Fruit fly (Drosophila melanogaster): ENCODE data around the gene CG15546.

Gene CG15546

DNA sequence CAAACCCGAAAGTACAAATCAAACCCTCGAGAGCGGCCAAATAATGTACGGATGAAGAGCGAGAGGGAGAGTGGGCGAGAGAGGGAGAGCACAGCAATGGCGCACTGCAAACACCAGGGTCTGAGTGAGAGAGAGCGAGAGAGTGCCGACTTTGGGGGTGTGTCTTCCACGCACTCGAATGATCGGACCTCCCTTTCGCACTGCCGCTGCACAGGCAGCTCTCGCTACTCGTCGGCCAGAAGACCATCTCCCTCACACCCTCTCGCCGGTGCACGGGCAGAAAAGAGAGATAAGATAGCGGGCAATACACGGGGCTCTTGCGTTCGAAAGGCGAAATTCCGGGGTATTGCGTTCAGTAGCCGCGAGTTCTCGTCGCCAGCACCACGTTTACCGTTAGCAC is 36.4 kb upstream of the CG15546 start, which contains the start of gene Ptx1 (continued):
- TF ChIP-seq ase (GFP tag; IDR thresholded peaks at IDR 0.05) (no peak), B-H2 (GFP tag; optimal IDR thresholded peaks at IDR 0.05) (no peak), cas (GFP tag; IDR thresholded peaks at IDR 0.05) (no peak), HLH4C (GFP tag; IDR thresholded peaks at IDR 0.05; ENCODE audit: partially characterized antibody) (peak; percentile 53; the same call in 1 of the 3 replicates), CG12744 (GFP tag; optimal IDR thresholded peaks at IDR 0.05) (no peak), Jarid2 (GFP tag; optimal IDR thresholded peaks at IDR 0.05) (peak; percentile 84), al (GFP tag; IDR thresholded peaks at IDR 0.05) (no peak), unc-4 (GFP tag; IDR thresholded peaks at IDR 0.05; ENCODE audit: partially characterized antibody) (peak; percentile 34; the same call in 1 of the 2 replicates), CG17829 (tag; optimal IDR thresholded peaks at IDR 0.05) (peak; percentile 40), chn (GFP tag; optimal IDR thresholded peaks at IDR 0.05) (peak; percentile 46), otp (GFP tag; IDR thresholded peaks at IDR 0.05) (no peak), CG15696 (tag; optimal IDR thresholded peaks at IDR 0.05) (no peak), CG7745 (tag; optimal IDR thresholded peaks at IDR 0.05) (no peak), tup (GFP tag; optimal IDR thresholded peaks at IDR 0.05) (no peak), HmgD (GFP tag; optimal IDR thresholded peaks at IDR 0.05) (peak; percentile 61)

DNA sequence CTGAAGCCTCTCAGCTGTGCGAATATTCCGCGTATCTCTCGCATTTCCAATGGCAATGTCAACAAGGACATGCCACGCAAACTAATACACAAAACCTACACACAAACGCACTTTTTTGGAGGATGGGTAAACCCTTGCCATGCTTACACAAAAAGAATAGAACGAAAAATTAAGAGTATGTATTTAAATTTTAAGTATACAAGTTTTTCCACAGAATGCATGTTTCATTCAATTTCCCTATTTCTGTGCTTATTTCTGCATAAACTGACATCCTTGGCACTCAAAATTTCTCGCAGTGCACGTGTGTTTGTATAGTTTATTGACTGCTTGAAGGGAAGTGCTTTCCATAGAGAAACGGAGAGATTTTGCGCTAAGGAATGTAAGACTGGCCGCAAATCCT is 33.9 kb upstream of the CG15546 start:
- TF ChIP-seq Xrp1 (GFP tag; IDR thresholded peaks at IDR 0.05) = peak; percentile 36; the same call in 1 of the 2 replicates
- peak; percentile 4 for TF ChIP-seq CG9727 (GFP tag; optimal IDR thresholded peaks at IDR 0.05)
- peak; percentile 20 for TF ChIP-seq phol (tag; optimal IDR thresholded peaks at IDR 0.05)
- no peak for TF ChIP-seq CG12219 (GFP tag; optimal IDR thresholded peaks at IDR 0.05)
- no peak for TF ChIP-seq Spps (tag; optimal IDR thresholded peaks at IDR 0.05)
- TF ChIP-seq Med (GFP tag) = peak; percentile 62
- peak; percentile 3 for TF ChIP-seq Meics (GFP tag; optimal IDR thresholded peaks at IDR 0.05)
- peak; percentile 18 for TF ChIP-seq CG1603 (tag; optimal IDR thresholded peaks at IDR 0.05)
- peak; percentile 72 for TF ChIP-seq sens (GFP tag)
- peak; percentile 32 for TF ChIP-seq zen (tag; optimal IDR thresholded peaks at IDR 0.05)
- TF ChIP-seq Ptx1 (GFP tag; IDR thresholded peaks at IDR 0.05) = peak; percentile 51
- TF ChIP-seq CG31388 (GFP tag; optimal IDR thresholded peaks at IDR 0.05) = no peak
- peak; percentile 35 for TF ChIP-seq CG2678 (tag; optimal IDR thresholded peaks at IDR 0.05)
- peak; percentile 27; the same call in 1 of the 2 replicates for TF ChIP-seq CG8765 (GFP tag; IDR thresholded peaks at IDR 0.05)
- TF ChIP-seq dmrt99B (tag; optimal IDR thresholded peaks at IDR 0.05) = peak; percentile 3
- no peak for TF ChIP-seq CG34376 (GFP tag; optimal IDR thresholded peaks at IDR 0.05)
- no peak for TF ChIP-seq CG8478 (optimal IDR thresholded peaks at IDR 0.05)
- peak; percentile 29 for TF ChIP-seq CG10979 (tag; optimal IDR thresholded peaks at IDR 0.05)
- TF ChIP-seq Ets65A (GFP tag) = peak; percentile 18
- peak; percentile 4 for TF ChIP-seq gem (tag; optimal IDR thresholded peaks at IDR 0.05)
- peak; percentile 27; the same call in 1 of the 3 replicates for TF ChIP-seq row (GFP tag; IDR thresholded peaks at IDR 0.05)
- TF ChIP-seq sisA (GFP tag; IDR thresholded peaks at IDR 0.05) = peak; percentile 9; the same call in 1 of the 2 replicates
- TF ChIP-seq prd (optimal IDR thresholded peaks at IDR 0.05) = no peak
- TF ChIP-seq prd (GFP tag; IDR thresholded peaks at IDR 0.05) = peak; percentile 38; the same call in 1 of the 3 replicates
- TF ChIP-seq trem (tag; optimal IDR thresholded peaks at IDR 0.05) = peak; percentile 9

dm6 chr3R:30909032-30909431 is 33.0 kb upstream of the CG15546 start:
- peak; percentile 70 for TF ChIP-seq crol (GFP tag; IDR thresholded peaks at IDR 0.05)
- TF ChIP-seq pita (GFP tag; optimal IDR thresholded peaks at IDR 0.05) = no peak
- TF ChIP-seq ewg (GFP tag; optimal IDR thresholded peaks at IDR 0.05) = peak; percentile 52
- no peak for TF ChIP-seq z (GFP tag; IDR thresholded peaks at IDR 0.05)
- 0 out of 2 replicates have a peak, but pooled peaks have one; percentile 27 for TF ChIP-seq dati (GFP tag; IDR thresholded peaks at IDR 0.05)
- TF ChIP-seq CG5953 (GFP tag; IDR thresholded peaks at IDR 0.05) = no peak
- peak; percentile 97 for TF ChIP-seq Nf-YC (tag; optimal IDR thresholded peaks at IDR 0.05)
- no peak for TF ChIP-seq CG15514 (GFP tag; optimal IDR thresholded peaks at IDR 0.05)
- TF ChIP-seq CG15601 (tag; optimal IDR thresholded peaks at IDR 0.05) = no peak
- TF ChIP-seq Nf-YB (GFP tag; optimal IDR thresholded peaks at IDR 0.05) = peak; percentile 97
- no peak for TF ChIP-seq Ets65A (GFP tag)
- no peak for TF ChIP-seq Mes4 (GFP tag; optimal IDR thresholded peaks at IDR 0.05)
- TF ChIP-seq CG10321 (GFP tag; IDR thresholded peaks at IDR 0.05) = 0 out of 2 replicates have a peak, but pooled peaks have one; percentile 12
- peak; percentile 57 for TF ChIP-seq Med (GFP tag)
